Worm (Caenorhabditis elegans): ENCODE results near the gene rac-2.
"Not testable (repeated sequence)": the region's sequence is repeated elsewhere in the genome, so short reads cannot be mapped to it uniquely, and the experiment has no call there.

The rac-2 gene

DNA sequence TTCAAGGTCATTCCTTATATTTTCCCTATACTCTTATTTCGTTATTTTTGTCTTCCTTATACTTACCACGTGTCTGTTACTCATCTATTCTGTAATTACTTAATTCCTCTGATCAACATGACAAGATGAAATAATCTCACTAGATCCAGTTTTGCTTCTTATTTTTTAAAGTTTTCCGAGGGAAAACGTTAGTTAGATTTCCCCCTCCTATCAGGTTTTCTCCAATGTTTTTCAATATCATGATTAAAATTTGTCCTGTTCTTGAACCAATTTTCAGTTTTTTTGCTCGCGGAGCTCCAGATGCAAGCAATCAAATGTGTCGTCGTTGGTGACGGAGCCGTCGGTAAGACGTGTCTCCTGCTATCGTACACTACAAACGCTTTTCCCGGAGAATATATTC, at the start of gene rac-2:
rac-2 (plus strand) TSS at position 301 of the 400 bp plus-strand sequence.
- TF ChIP-seq unc-62 (GFP tag; optimal IDR thresholded peaks at IDR 0.05) = not testable (repeated sequence)

DNA sequence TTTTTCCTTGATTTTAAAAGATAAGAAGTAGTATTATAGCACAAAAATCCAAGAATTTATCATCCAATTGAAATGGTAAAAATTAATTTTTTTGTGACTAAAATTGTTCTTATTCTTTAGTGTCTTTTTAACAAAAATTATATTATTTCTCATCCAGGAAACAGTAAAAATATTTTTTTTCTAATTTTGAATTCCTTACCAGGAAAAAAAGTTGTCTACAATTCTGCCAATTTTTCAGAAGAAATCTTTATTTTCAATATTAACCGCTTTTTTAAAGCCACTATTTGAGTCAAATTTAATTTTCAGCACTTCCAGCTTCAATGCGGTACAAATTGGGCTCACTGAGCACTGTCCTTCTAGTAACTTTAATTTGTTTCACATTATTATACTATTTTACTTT, 37.1 kb upstream of the rac-2 start, which contains the start of gene F38C2.4:
F38C2.4 (plus strand) TSS at position 301 of the 400 bp plus-strand sequence.
- TF ChIP-seq unc-62 (GFP tag; optimal IDR thresholded peaks at IDR 0.05) = no peak

DNA sequence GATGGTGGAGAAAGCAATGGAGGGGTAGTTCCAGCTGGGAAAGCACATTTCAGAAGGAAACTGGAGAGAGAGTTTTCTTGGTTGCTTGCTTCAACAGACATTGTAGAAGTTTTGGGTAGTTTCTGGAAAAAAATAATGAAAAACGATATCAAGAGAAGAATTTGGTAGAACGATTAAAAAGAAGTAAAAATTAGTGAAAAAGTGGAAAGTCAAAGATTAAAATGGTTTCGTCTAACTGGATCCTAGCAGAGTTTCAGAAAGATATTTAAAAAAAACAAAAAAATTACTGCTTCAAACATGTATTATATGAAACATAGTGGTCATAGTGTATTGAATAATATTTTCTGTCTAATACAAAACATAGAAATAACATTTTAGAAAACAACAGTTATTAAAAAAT, 30.7 kb upstream of the rac-2 start, which contains the start of gene F38C2.7:
F38C2.7 (minus strand) TSS at position 101 of the 400 bp plus-strand sequence.
- TF ChIP-seq unc-62 (GFP tag; optimal IDR thresholded peaks at IDR 0.05) = no peak

DNA sequence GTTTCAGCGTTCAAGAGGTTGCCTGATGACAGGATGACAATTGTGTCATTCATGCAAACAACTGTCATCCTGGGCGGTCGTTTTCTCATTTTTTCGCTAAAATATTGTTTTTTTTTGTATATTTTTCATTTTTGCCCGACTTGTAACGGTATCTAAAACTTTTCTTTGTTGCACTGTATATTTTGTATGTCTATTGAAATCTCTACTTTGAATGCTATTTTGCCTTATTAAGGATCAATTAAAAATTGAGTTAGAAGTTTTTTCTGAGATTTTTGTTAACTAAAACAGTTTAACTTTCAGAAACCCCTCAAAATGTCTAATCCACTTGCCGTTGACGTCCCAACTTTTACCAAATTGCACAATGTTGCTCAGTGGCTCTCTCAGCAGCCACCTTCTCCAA, 30.1 kb upstream of the rac-2 start, which contains the start of gene ccch-2:
ccch-2 (plus strand) TSS at position 301 of the 400 bp plus-strand sequence.
- TF ChIP-seq unc-62 (GFP tag; optimal IDR thresholded peaks at IDR 0.05) = no peak

DNA sequence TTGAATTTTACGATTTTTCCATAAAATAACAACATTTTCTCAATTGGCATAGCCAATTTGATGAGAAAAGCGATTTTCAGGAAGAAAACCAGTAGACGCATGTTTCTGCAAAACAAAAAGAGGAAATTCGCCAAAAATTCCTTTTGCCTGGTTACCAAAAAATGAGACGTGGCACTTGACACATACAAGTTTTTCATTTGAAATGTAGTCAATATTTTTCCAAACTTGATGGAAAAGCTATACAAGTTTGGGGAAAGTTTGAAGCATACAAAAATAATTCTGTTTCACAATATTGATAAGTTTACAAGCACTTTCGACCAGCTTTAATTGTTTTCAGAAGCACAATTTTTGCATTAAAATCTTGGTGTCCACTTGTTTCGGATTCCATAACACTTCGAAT, 27.4 kb upstream of the rac-2 start, which contains the start of gene clec-191:
clec-191 (minus strand) TSS at position 101 of the 400 bp plus-strand sequence.
- no peak for TF ChIP-seq unc-62 (GFP tag; optimal IDR thresholded peaks at IDR 0.05)

DNA sequence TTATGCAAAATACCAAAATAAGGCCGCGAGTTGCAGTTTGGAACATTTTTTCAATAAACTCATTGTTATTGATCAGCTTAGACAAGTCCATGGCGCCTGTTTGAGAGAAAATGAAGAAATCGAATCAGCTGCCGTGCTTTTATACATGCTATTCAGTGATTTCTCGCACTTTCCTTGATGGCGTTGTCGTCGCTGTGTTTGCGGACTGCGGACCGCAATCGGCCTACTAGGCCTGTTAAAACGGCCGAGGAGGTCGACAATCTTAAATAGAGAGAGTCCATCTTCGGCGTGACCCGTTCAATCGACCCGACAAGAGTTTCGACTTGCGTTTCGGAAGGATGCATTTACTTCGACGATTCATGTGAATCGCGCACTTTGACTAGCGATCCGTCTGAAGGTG, 17.3 kb upstream of the rac-2 start, which contains the start of gene srz-75:
srz-75 (minus strand) TSS at position 101 of the 400 bp plus-strand sequence.
- no peak for TF ChIP-seq unc-62 (GFP tag; optimal IDR thresholded peaks at IDR 0.05)

- no peak for TF ChIP-seq unc-62 (GFP tag; optimal IDR thresholded peaks at IDR 0.05)
Observed at ce11 chrIV:16293889-16294288, 14.1 kb upstream of the rac-2 start.

DNA sequence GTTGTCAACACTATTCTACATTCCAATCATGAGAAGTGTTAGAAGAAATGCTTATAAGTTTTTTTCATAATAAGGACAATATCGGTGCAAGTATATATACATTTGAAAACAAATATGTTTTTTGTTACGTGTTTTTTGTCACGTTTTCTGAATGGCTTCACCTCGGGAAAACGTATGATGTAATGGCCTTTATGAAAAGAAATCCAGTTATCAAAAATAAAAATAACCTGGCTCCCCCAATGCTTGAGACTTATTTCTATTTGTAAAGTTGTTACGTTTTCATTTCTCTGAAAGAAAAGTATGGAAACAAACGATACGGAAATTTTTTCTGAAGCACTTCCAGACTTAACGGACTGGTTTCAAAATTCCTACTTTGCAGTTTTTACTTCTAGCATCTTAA, 9.2 kb upstream of the rac-2 start, which contains the start of gene srz-72:
srz-72 (plus strand) TSS at position 301 of the 400 bp plus-strand sequence.
- TF ChIP-seq unc-62 (GFP tag; optimal IDR thresholded peaks at IDR 0.05) = no peak

DNA sequence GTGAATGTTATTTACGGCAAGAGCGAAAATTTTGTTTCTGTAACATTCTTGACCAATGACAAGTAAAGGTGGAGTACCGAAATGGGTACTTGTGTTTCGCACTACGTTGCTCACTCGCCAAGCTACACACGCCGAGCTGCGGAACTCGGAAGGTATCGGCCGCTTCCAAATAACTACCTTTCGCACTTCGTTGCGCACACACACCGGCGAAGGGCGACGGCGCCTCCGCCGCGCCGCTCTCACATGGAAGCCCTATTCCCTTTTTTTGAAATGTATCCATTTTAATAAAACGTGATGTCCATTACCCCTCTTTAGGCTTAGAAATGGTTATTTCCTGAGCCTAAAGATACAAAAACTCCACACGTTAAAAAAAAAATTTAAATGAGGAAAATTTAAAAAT, 1.1 kb upstream of the rac-2 start:
- TF ChIP-seq unc-62 (GFP tag; optimal IDR thresholded peaks at IDR 0.05) = no peak

DNA sequence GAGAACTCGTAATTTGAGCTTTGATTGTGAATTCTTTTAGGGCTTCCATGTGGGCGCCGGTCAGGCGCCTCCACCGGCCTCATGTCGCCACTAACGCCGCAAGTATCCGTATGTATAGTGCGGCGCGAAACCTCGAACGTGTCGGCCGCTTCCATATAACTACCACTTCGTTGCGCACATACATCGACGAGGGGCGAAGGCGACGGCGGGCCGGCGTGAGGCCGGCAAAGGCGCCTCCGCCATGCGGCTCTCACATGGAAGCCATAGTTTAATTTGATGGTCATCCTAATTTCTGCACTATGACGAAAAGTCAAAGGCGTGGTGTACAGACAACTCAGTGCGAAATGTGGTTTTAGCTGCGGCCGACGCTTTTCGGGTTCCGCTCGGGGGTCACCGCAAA, 2.1 kb downstream of the rac-2 start:
- TF ChIP-seq unc-62 (GFP tag; optimal IDR thresholded peaks at IDR 0.05) = no peak

DNA sequence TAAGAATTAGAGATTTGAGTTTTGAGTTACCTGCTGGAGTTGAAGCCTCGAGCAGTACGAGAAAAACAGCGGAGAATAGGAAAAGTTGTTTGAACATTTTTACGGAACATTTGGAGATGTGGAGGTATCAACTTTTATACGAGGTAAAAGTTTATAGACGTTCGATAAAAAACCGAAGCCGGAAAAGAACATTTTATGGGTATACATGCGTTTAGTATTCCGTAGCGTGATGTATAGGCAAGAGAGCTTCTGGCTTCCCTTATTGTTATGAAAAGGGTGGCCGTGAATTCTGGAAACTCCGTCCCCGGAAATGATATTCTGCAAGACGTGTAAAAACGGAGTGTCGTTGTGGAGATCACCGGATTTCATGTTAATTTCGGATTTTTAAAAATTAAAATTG, 12.4 kb downstream of the rac-2 start, which contains the start of gene K03D3.5:
K03D3.5 (minus strand) TSS at position 101 of the 400 bp plus-strand sequence.
- TF ChIP-seq unc-62 (GFP tag; optimal IDR thresholded peaks at IDR 0.05) = no peak

- no peak for TF ChIP-seq unc-62 (GFP tag; optimal IDR thresholded peaks at IDR 0.05)
Observed at ce11 chrIV:16320866-16321265, 12.8 kb downstream of the rac-2 start, which contains the start of gene srz-61. Gene srz-61 (plus strand): TSS chrIV:16321166.

ce11 chrIV:16323373-16323772, 15.3 kb downstream of the rac-2 start, which contains the start of gene srz-104:
Gene srz-104 (plus strand): TSS chrIV:16323673.
- TF ChIP-seq unc-62 (GFP tag; optimal IDR thresholded peaks at IDR 0.05) = no peak

DNA sequence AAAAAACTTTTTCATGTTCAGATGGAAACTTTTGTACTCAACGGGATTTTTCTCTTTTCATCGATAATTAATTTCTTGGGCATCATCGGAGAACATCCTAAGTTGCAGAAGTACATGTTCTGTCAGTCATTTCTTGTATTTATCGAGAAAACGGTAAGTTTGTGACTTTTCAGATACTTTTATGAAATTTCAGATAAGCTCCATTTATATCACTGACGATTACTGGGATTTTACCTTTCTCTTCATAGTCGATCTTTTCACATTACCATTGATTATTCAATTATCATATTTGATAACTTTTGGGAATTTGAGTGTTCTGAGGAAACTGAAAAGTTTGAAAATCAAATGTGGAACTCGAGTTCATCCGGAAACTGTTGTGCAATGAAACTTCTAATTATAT, 16.6 kb downstream of the rac-2 start, which contains the start of gene srz-105:
srz-105 (plus strand) TSS at position 301 of the 400 bp plus-strand sequence.
- no peak for TF ChIP-seq unc-62 (GFP tag; optimal IDR thresholded peaks at IDR 0.05)

ce11 chrIV:16328519-16328918, 20.5 kb downstream of the rac-2 start, which contains the start of gene K03D3.2:
Gene K03D3.2 (minus strand): TSS chrIV:16328619.
- no peak for TF ChIP-seq unc-62 (GFP tag; optimal IDR thresholded peaks at IDR 0.05)

- no peak for TF ChIP-seq unc-62 (GFP tag; optimal IDR thresholded peaks at IDR 0.05)
Observed at ce11 chrIV:16329159-16329558, 21.1 kb downstream of the rac-2 start, which contains the start of gene srz-74. Gene srz-74 (plus strand): TSS chrIV:16329459.

DNA sequence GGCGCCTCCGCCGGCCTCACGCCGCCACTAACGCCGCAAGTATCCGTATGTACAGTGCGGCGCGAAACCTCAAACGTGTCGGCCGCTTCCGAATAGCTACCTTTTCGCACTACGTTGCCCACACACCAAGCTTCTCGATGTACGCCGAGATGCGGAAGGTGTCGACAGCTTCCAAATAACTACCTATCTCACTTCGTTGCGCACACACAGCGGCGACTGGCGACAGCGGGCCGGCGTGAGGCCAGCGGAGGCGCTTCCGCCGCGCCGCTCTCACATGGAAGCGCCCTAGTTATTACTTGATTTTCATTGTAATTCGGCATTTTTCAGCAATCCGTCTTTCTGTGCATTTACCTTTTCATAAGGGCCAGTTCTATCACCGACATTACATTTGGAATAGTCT, 22.5 kb downstream of the rac-2 start:
- no peak for TF ChIP-seq unc-62 (GFP tag; optimal IDR thresholded peaks at IDR 0.05)
